Fruit fly (Drosophila melanogaster) whole organism, prepupa: Measurements from ENCODE around the gene CG11560.

Experiments
- Blimp-1 ChIP-seq: fragments of 200-800 bp; sonication (Bioruptor generic); optimal IDR thresholded peaks from 3 replicates; lab custom pipeline; 2017; ENCODE audit warnings: missing biosample characterization, missing genetic modification characterization, mild to moderate bottlenecking, moderate library complexity, missing genetic modification reagents
- CG10631 ChIP-seq: fragments of 200-800 bp; sonication (Bioruptor generic); optimal IDR thresholded peaks from 2 replicates; lab custom pipeline; 2016; ENCODE audit warnings: missing biosample characterization, missing genetic modification characterization
- CG10669 ChIP-seq: fragments of 200-800 bp; sonication (Bioruptor generic); optimal IDR thresholded peaks from 3 replicates; lab custom pipeline; 2018; ENCODE audit warnings: missing biosample characterization, mild to moderate bottlenecking, missing genetic modification characterization, moderate library complexity
- CG11762 ChIP-seq: fragments of 200-800 bp; sonication (Bioruptor generic); optimal IDR thresholded peaks from 3 replicates; lab custom pipeline; 2016; ENCODE audit warnings: missing biosample characterization, missing genetic modification characterization; ENCODE audit not compliant: insufficient read depth
- CG11902 ChIP-seq: fragments of 200-800 bp; sonication (Bioruptor generic); optimal IDR thresholded peaks from 3 replicates; lab custom pipeline; 2016; ENCODE audit warnings: missing biosample characterization, missing genetic modification characterization
- CG15336 ChIP-seq: fragments of 200-800 bp; sonication (Bioruptor generic); IDR thresholded peaks from 2 replicates; pipeline ENCODE4 v1.3.6; 2022; ENCODE audit warnings: missing biosample characterization, missing genetic modification characterization
- CG1621 ChIP-seq: fragments of 200-800 bp; sonication (Bioruptor generic); optimal IDR thresholded peaks from 3 replicates; lab custom pipeline; 2018; ENCODE audit warnings: missing biosample characterization, mild to moderate bottlenecking, missing genetic modification characterization
- CG16779 ChIP-seq: fragments of 200-800 bp; sonication (Bioruptor generic); optimal IDR thresholded peaks from 3 replicates; lab custom pipeline; 2017; ENCODE audit warnings: missing biosample characterization, mild to moderate bottlenecking, missing genetic modification characterization
- CG3032 ChIP-seq: fragments of 200-800 bp; optimal IDR thresholded peaks from 2 replicates; lab custom pipeline; 2019; ENCODE audit warnings: missing biosample characterization, mild to moderate bottlenecking, missing genetic modification characterization, moderate library complexity
- CG31627 ChIP-seq: fragments of 200-800 bp; sonication (Bioruptor generic); optimal IDR thresholded peaks from 3 replicates; lab custom pipeline; 2016; ENCODE audit warnings: missing biosample characterization, missing genetic modification characterization
- CG32006 ChIP-seq: fragments of 200-800 bp; sonication (Bioruptor generic); optimal IDR thresholded peaks from 3 replicates; lab custom pipeline; 2017; ENCODE audit warnings: missing biosample characterization, mild to moderate bottlenecking, missing genetic modification characterization
- CG34406 ChIP-seq: fragments of 200-800 bp; sonication (Bioruptor generic); optimal IDR thresholded peaks from 3 replicates; lab custom pipeline; 2016; ENCODE audit warnings: missing biosample characterization, missing genetic modification characterization
- CG3919 ChIP-seq: fragments of 200-800 bp; sonication (Bioruptor generic); optimal IDR thresholded peaks from 3 replicates; lab custom pipeline; 2016; ENCODE audit warnings: missing biosample characterization, missing genetic modification characterization
- CG4318 ChIP-seq: fragments of 200-800 bp; sonication (Bioruptor generic); optimal IDR thresholded peaks from 3 replicates; lab custom pipeline; 2017; ENCODE audit warnings: missing biosample characterization, mild to moderate bottlenecking, missing genetic modification characterization
- CG6163 ChIP-seq: fragments of 200-800 bp; sonication (Bioruptor generic); IDR thresholded peaks from 3 replicates; pipeline ENCODE4 v1.3.6; 2022; ENCODE audit warnings: missing biosample characterization, missing genetic modification characterization
- CG6276 ChIP-seq: fragments of 200-800 bp; sonication (Bioruptor generic); optimal IDR thresholded peaks from 2 replicates; lab custom pipeline; 2017; ENCODE audit warnings: missing biosample characterization, mild to moderate bottlenecking, missing genetic modification characterization
- CG6808 ChIP-seq: fragments of 200-800 bp; sonication (Bioruptor generic); optimal IDR thresholded peaks from 3 replicates; lab custom pipeline; 2017; ENCODE audit warnings: missing biosample characterization, missing genetic modification characterization, mild to moderate bottlenecking, moderate library complexity, missing genetic modification reagents
- CG6854 ChIP-seq: fragments of 200-800 bp; sonication (Bioruptor generic); optimal IDR thresholded peaks from 2 replicates; lab custom pipeline; 2017; ENCODE audit warnings: missing biosample characterization, mild to moderate bottlenecking, missing genetic modification characterization
- CG8119 ChIP-seq: fragments of 200-800 bp; sonication (Bioruptor generic); IDR thresholded peaks from 3 replicates; pipeline ENCODE4 v1.3.6; 2022; ENCODE audit warnings: missing biosample characterization, missing genetic modification characterization
- CG8319 ChIP-seq: fragments of 200-800 bp; sonication (Bioruptor generic); optimal IDR thresholded peaks from 3 replicates; lab custom pipeline; 2016; ENCODE audit warnings: missing biosample characterization, missing genetic modification characterization
- CG8632 ChIP-seq: fragments of 200-800 bp; sonication (Bioruptor generic); optimal IDR thresholded peaks from 3 replicates; lab custom pipeline; 2016; ENCODE audit warnings: missing biosample characterization, missing genetic modification characterization
- Eip78C ChIP-seq: fragments of 200-800 bp; sonication (Bioruptor generic); peaks from one replicate; lab custom pipeline; 2016; ENCODE audit warnings: missing biosample characterization, missing genetic modification characterization
- Ets96B ChIP-seq: fragments of 200-800 bp; optimal IDR thresholded peaks from 2 replicates; lab custom pipeline; 2019; ENCODE audit warnings: missing biosample characterization, mild to moderate bottlenecking, missing genetic modification characterization, moderate library complexity
- Gug ChIP-seq: fragments of 200-800 bp; sonication (Bioruptor generic); IDR thresholded peaks from 2 replicates; pipeline ENCODE4 v1.3.6; 2022; ENCODE audit warnings: missing biosample characterization, missing genetic modification characterization
- Hr4 ChIP-seq: fragments of 200-800 bp; sonication (Bioruptor generic); optimal IDR thresholded peaks from 3 replicates; lab custom pipeline; 2016; ENCODE audit warnings: missing biosample characterization, missing genetic modification characterization
- Lpt ChIP-seq: fragments of 200-800 bp; sonication (Bioruptor generic); optimal IDR thresholded peaks from 3 replicates; lab custom pipeline; 2016; ENCODE audit warnings: missing biosample characterization, missing genetic modification characterization
- OdsH ChIP-seq: fragments of 200-800 bp; sonication (Bioruptor generic); optimal IDR thresholded peaks from 3 replicates; lab custom pipeline; 2016; ENCODE audit warnings: missing biosample characterization, missing genetic modification characterization
- Sox14 ChIP-seq: fragments of 200-800 bp; sonication (Bioruptor generic); optimal IDR thresholded peaks from 3 replicates; lab custom pipeline; 2016; ENCODE audit warnings: missing biosample characterization, missing genetic modification characterization
- Sox15 ChIP-seq: fragments of 200-800 bp; sonication (Bioruptor generic); optimal IDR thresholded peaks from 3 replicates; lab custom pipeline; 2016; ENCODE audit warnings: missing biosample characterization, missing genetic modification characterization
- achi ChIP-seq: fragments of 200-800 bp; sonication (Bioruptor generic); optimal IDR thresholded peaks from 3 replicates; lab custom pipeline; 2016; ENCODE audit warnings: missing biosample characterization, missing genetic modification characterization
- acj6 ChIP-seq: fragments of 200-800 bp; sonication (Bioruptor generic); optimal IDR thresholded peaks from 3 replicates; lab custom pipeline; 2016; ENCODE audit warnings: missing biosample characterization, missing genetic modification characterization
- dsx ChIP-seq: fragments of 200-800 bp; optimal IDR thresholded peaks from 3 replicates; lab custom pipeline; 2019; ENCODE audit warnings: missing biosample characterization, mild to moderate bottlenecking, missing genetic modification characterization, moderate library complexity; ENCODE audit not compliant: poor library complexity, severe bottlenecking
- eg ChIP-seq: fragments of 200-800 bp; sonication (Bioruptor generic); IDR thresholded peaks from 3 replicates; pipeline ENCODE4 v1.3.6; 2022; ENCODE audit warnings: missing biosample characterization, missing genetic modification characterization
- salr ChIP-seq, 2 experiments: fragments of 200-800 bp; sonication (Bioruptor generic); optimal IDR thresholded peaks; 3 replicates each; lab custom pipeline; 2016 to 2018; ENCODE audit warnings: missing biosample characterization in 2 of 2, missing genetic modification characterization in 2 of 2, mild to moderate bottlenecking in 1 of 2
- spab ChIP-seq: fragments of 200-800 bp; sonication (Bioruptor generic); optimal IDR thresholded peaks from 2 replicates; lab custom pipeline; 2017; ENCODE audit warnings: missing biosample characterization, mild to moderate bottlenecking, missing genetic modification characterization, missing genetic modification reagents
- ss ChIP-seq, 2 experiments: fragments of 200-800 bp; sonication (Bioruptor generic); optimal IDR thresholded peaks; 2 replicates in 1 of 2; 3 replicates in 1 of 2; lab custom pipeline; 2017 to 2018; ENCODE audit warnings: mild to moderate bottlenecking in 2 of 2, missing biosample characterization in 2 of 2, missing genetic modification characterization in 2 of 2, moderate library complexity in 1 of 2
- topi ChIP-seq: fragments of 200-800 bp; sonication (Bioruptor generic); optimal IDR thresholded peaks from 3 replicates; lab custom pipeline; 2016; ENCODE audit warnings: missing biosample characterization, missing genetic modification characterization

Gene CG11560

dm6 chr3L:12108515-12108914 is 11.3 kb upstream of the CG11560 start (continued):
- TF ChIP-seq CG11902 (GFP tag; lab: Kevin White, UChicago) (no peak), dsx (no peak), CG31627 (GFP tag; lab: Kevin White, UChicago) (no peak), CG16779 (tag; lab: Kevin White, UChicago) (no peak), spab (GFP tag; lab: Kevin White, UChicago) (no peak), Hr4 (GFP tag; lab: Kevin White, UChicago) (no peak), Sox15 (GFP tag; lab: Kevin White, UChicago) (no peak), OdsH (GFP tag; lab: Kevin White, UChicago) (no peak), CG6163 (peak; percentile 40; the same call in 2 of the 3 replicates), CG3032 (tag; lab: Kevin White, UChicago) (no peak), CG10669 (peak; percentile 3), Ets96B (tag; lab: Kevin White, UChicago) (no peak), eg (GFP tag; lab: Robert Waterston, UW) (peak; percentile 37; the same call in 2 of the 3 replicates), Sox14 (no peak), Blimp-1 (GFP tag; lab: Kevin White, UChicago) (no peak), CG8319 (GFP tag; lab: Kevin White, UChicago) (no peak), topi (GFP tag; lab: Kevin White, UChicago) (peak; percentile 40)

- TF ChIP-seq CG10669 (peak; percentile 7), CG8632 (GFP tag; lab: Kevin White, UChicago) (peak; percentile 9), CG34406 (GFP tag; lab: Kevin White, UChicago) (peak; percentile 29), Hr4 (GFP tag; lab: Kevin White, UChicago) (peak; percentile 41), ss (GFP tag; optimal IDR thresholded peaks at IDR 0.05; lab: Kevin White, UChicago) (peak; percentile 3 to 28), CG8119 (peak; percentile 65), CG6276 (peak; percentile 38), Blimp-1 (GFP tag; lab: Kevin White, UChicago) (no peak), acj6 (peak; percentile 36), achi (peak; percentile 55), OdsH (GFP tag; lab: Kevin White, UChicago) (peak; percentile 34), CG1621 (no peak), CG3919 (GFP tag; lab: Kevin White, UChicago) (peak; percentile 31), CG8319 (GFP tag; lab: Kevin White, UChicago) (no peak), Ets96B (tag; lab: Kevin White, UChicago) (peak; percentile 1), eg (GFP tag; lab: Robert Waterston, UW) (peak; percentile 73; the same call in 2 of the 3 replicates), Gug (peak; percentile 20; the same call in 1 of the 2 replicates), salr (GFP tag; optimal IDR thresholded peaks at IDR 0.05; lab: Kevin White, UChicago) (peak in 1 of 2 experiments; percentile 40), CG3032 (tag; lab: Kevin White, UChicago) (peak; percentile 20), CG32006 (GFP tag; lab: Kevin White, UChicago) (peak; percentile 78), CG4318 (GFP tag; lab: Kevin White, UChicago) (peak; percentile 54), CG10631 (GFP tag; lab: Kevin White, UChicago) (peak; percentile 32), CG6163 (peak; percentile 75), Lpt (GFP tag; lab: Kevin White, UChicago) (no peak), Eip78C (GFP tag; lab: Kevin White, UChicago) (peak; percentile 83), Sox15 (GFP tag; lab: Kevin White, UChicago) (no peak), CG15336 (peak; percentile 74), CG6808 (GFP tag; lab: Kevin White, UChicago) (no peak), CG11762 (GFP tag; lab: Kevin White, UChicago) (peak; percentile 11), CG6854 (GFP tag; lab: Kevin White, UChicago) (peak; percentile 22)
Measured at dm6 chr3L:12109045-12109632, 10.7 kb upstream of the CG11560 start.
